Worm (Caenorhabditis elegans): ENCODE data around the gene F36H12.9.

DNA sequence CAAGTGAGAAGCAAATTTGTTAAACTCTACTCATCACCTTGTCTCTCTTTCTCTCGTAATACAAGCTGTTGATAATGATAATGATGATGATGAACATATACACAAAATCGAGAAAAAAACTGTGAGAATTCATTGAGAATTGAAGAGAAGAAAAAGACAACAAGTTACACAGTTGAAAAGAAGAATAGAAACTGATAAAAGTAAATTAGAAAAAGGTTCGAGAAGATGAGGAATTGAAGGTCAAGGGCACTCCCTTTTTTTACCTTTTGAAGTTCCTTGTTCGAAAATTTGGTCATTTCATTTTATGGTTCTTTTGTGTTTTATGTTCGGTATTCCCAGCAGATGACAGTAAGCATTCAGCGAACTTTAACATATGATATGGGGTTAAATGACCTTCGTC is 40.5 kb upstream of the F36H12.9 start:
- TF ChIP-seq T22C8.4 (GFP tag; IDR thresholded peaks at IDR 0.05) = no peak
- no peak for TF ChIP-seq flt-1 (GFP tag; IDR thresholded peaks at IDR 0.05)
- no peak for TF ChIP-seq tab-1 (GFP tag; IDR thresholded peaks at IDR 0.05)

Data from whole organism, midembryonic.